Fruit fly (Drosophila melanogaster) whole organism, embryonic: ENCODE measurements around the gene alien.
A peak's percentile ranks its signal among the peaks of the same experiment; 100 is the strongest.

ENCODE experiments used
- CG13296 ChIP-seq: fragments of 200-800 bp; sonication (Bioruptor generic); optimal IDR thresholded peaks from 3 replicates; lab custom pipeline; 2018; ENCODE audit warnings: missing biosample characterization, mild to moderate bottlenecking, missing genetic modification characterization
- CG15479 ChIP-seq: fragments of 200-800 bp; sonication (Bioruptor generic); optimal IDR thresholded peaks from 3 replicates; lab custom pipeline; 2019; ENCODE audit warnings: missing biosample characterization, mild to moderate bottlenecking, missing genetic modification characterization, moderate library complexity
- CG34376 ChIP-seq: fragments of 200-800 bp; sonication (Bioruptor generic); optimal IDR thresholded peaks from 2 replicates; lab custom pipeline; 2018; ENCODE audit warnings: missing biosample characterization, mild to moderate bottlenecking, missing genetic modification characterization
- Fer1 ChIP-seq: fragments of 200-800 bp; sonication (Bioruptor generic); optimal IDR thresholded peaks from 2 replicates; lab custom pipeline; 2017; ENCODE audit warnings: missing biosample characterization, mild to moderate bottlenecking, missing genetic modification characterization
- Hr39 ChIP-seq: fragments of >200 bp; optimal IDR thresholded peaks from 2 replicates; lab custom pipeline; 2017
- Med ChIP-seq: fragments of 200-800 bp; sonication (Bioruptor generic); peaks from one replicate; lab custom pipeline; 2016; ENCODE audit warnings: missing biosample characterization, missing genetic modification characterization, mild to moderate bottlenecking, inconsistent platforms, moderate library complexity
- Pdp1 ChIP-seq, 2 experiments: fragments of 200-800 bp; sonication (Bioruptor generic); optimal IDR thresholded peaks; 3 replicates each; lab custom pipeline; 2016; ENCODE audit warnings: missing biosample characterization in 2 of 2, missing genetic modification characterization in 2 of 2, mild to moderate bottlenecking in 1 of 2, moderate library complexity in 1 of 2
- corto ChIP-seq: fragments of 200-800 bp; sonication (Bioruptor generic); optimal IDR thresholded peaks from 2 replicates; lab custom pipeline; 2016; ENCODE audit warnings: missing biosample characterization, mild to moderate bottlenecking, missing genetic modification characterization, moderate library complexity
- eve ChIP-seq, 2 experiments: fragments of >200 bp; optimal IDR thresholded peaks; 2 replicates each; lab custom pipeline; 2017; ENCODE audit warnings: missing biosample characterization in 2 of 2, missing genetic modification characterization in 2 of 2
- exex ChIP-seq: fragments of 200-800 bp; sonication (Bioruptor generic); optimal IDR thresholded peaks from 4 replicates; lab custom pipeline; 2018; ENCODE audit warnings: missing biosample characterization, mild to moderate bottlenecking, missing genetic modification characterization, moderate library complexity
- grau ChIP-seq: fragments of 200-800 bp; optimal IDR thresholded peaks from 3 replicates; lab custom pipeline; 2019; ENCODE audit warnings: missing biosample characterization, mild to moderate bottlenecking, missing genetic modification characterization, moderate library complexity
- mirr ChIP-seq: fragments of 200-800 bp; sonication (Bioruptor generic); optimal IDR thresholded peaks from 3 replicates; lab custom pipeline; 2018; ENCODE audit warnings: missing biosample characterization, mild to moderate bottlenecking, missing genetic modification characterization
- sd ChIP-seq: fragments of 200-800 bp; sonication (Bioruptor generic); optimal IDR thresholded peaks from 3 replicates; lab custom pipeline; 2018; ENCODE audit warnings: missing biosample characterization, mild to moderate bottlenecking, missing genetic modification characterization, moderate library complexity
- unpg ChIP-seq: fragments of 200-800 bp; sonication (Bioruptor generic); optimal IDR thresholded peaks from 3 replicates; lab custom pipeline; 2018; ENCODE audit warnings: missing biosample characterization, mild to moderate bottlenecking, missing genetic modification characterization, moderate library complexity

alien gene

DNA sequence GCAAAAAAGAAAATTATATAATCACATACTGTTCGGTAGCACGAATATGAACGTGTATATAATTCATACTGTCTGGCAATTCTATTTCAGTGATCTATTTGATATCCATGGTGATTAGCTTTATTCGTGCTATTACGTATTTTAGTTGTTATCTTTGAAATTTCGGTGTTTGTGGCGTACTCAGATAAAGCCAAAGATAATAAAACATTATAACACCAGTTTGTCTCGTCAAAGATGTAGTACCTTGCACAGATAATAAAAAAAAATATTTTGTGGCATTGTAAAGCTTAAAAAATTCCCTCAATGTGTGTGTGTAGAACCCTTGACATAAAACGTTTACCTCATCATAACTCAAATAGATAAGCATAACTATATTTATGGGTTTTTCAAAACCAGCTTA is 49.2 kb downstream of the alien start (continued):
- TF ChIP-seq CG13296 (GFP tag; lab: Kevin White, UChicago) = peak; percentile 54

DNA sequence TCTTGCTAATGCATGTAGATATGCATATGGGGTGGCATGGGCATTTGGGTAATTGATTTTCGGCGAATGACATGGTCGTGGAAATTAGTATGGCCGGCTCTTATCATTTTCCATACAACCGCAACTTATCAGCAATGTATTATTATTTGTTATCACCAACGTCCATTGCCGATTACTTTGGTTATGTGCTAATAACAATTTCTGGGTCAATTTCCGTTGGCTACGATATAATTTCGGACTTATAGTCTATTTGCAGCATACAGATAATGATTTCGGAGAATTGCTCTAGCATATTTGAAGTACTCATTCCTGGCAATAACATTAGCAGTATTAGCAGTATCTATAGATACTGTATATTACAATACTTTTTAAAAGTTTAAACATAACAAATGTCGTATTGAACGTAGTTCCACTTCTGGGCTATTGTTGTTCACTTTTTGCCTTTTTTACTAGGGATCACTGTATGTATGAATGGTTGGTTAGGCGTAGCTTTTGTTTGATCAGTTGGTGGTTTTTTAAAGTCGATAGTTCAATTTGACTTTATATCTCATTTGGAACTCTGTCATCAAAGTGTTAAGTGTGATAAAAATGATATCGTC is 50.4 kb downstream of the alien start, which contains the start of gene CG46397:
Gene CG46397 (plus strand): TSS at position 549 of the 599 bp plus-strand sequence.
- TF ChIP-seq corto (GFP tag; lab: Kevin White, UChicago) (no peak), unpg (GFP tag; lab: Kevin White, UChicago) (no peak), CG15479 (GFP tag; lab: Kevin White, UChicago) (peak; percentile 33), exex (peak; percentile 94), Med (peak; percentile 16), Hr39 (lab: Kevin White, UChicago) (no peak), Fer1 (GFP tag; lab: Kevin White, UChicago) (peak; percentile 9), sd (tag; lab: Kevin White, UChicago) (peak; percentile 21), CG34376 (peak; percentile 59), eve (GFP tag; optimal IDR thresholded peaks at IDR 0.05; lab: Kevin White, UChicago) (peak in 1 of 2 experiments; percentile 4), Pdp1 (GFP tag; optimal IDR thresholded peaks at IDR 0.05; lab: Kevin White, UChicago) (peak in 1 of 2 experiments; percentile 8), mirr (GFP tag; lab: Kevin White, UChicago) (peak; percentile 83), grau (tag; lab: Kevin White, UChicago) (peak; percentile 63)
